Fruit fly (Drosophila melanogaster) whole organism, prepupa: ENCODE data around the gene CG18180.

Source experiments
- CG10631 ChIP-seq: fragments of 200-800 bp; sonication (Bioruptor generic); optimal IDR thresholded peaks from 2 replicates; lab custom pipeline; 2016; ENCODE audit warnings: missing biosample characterization, missing genetic modification characterization
- CG11294 ChIP-seq: fragments of 200-800 bp; sonication (Bioruptor generic); IDR thresholded peaks from 2 replicates; pipeline ENCODE4 v1.3.6; 2022; ENCODE audit warnings: missing biosample characterization, missing genetic modification characterization
- CG11902 ChIP-seq: fragments of 200-800 bp; sonication (Bioruptor generic); optimal IDR thresholded peaks from 3 replicates; lab custom pipeline; 2016; ENCODE audit warnings: missing biosample characterization, missing genetic modification characterization
- CG1621 ChIP-seq: fragments of 200-800 bp; sonication (Bioruptor generic); optimal IDR thresholded peaks from 3 replicates; lab custom pipeline; 2018; ENCODE audit warnings: missing biosample characterization, mild to moderate bottlenecking, missing genetic modification characterization
- CG34406 ChIP-seq: fragments of 200-800 bp; sonication (Bioruptor generic); optimal IDR thresholded peaks from 3 replicates; lab custom pipeline; 2016; ENCODE audit warnings: missing biosample characterization, missing genetic modification characterization
- CG3919 ChIP-seq: fragments of 200-800 bp; sonication (Bioruptor generic); optimal IDR thresholded peaks from 3 replicates; lab custom pipeline; 2016; ENCODE audit warnings: missing biosample characterization, missing genetic modification characterization
- CG4318 ChIP-seq: fragments of 200-800 bp; sonication (Bioruptor generic); optimal IDR thresholded peaks from 3 replicates; lab custom pipeline; 2017; ENCODE audit warnings: missing biosample characterization, mild to moderate bottlenecking, missing genetic modification characterization
- CG7368 ChIP-seq: fragments of 200-800 bp; sonication (Bioruptor generic); optimal IDR thresholded peaks from 3 replicates; lab custom pipeline; 2016; ENCODE audit warnings: missing biosample characterization, missing genetic modification characterization
- Eip75B ChIP-seq: fragments of 200-800 bp; sonication (Bioruptor generic); optimal IDR thresholded peaks from 3 replicates; lab custom pipeline; 2016; ENCODE audit warnings: missing biosample characterization, missing genetic modification characterization
- Eip78C ChIP-seq: fragments of 200-800 bp; sonication (Bioruptor generic); peaks from one replicate; lab custom pipeline; 2016; ENCODE audit warnings: missing biosample characterization, missing genetic modification characterization
- Eip93F ChIP-seq: fragments of 200-800 bp; sonication (Bioruptor generic); optimal IDR thresholded peaks from 2 replicates; lab custom pipeline; 2016; ENCODE audit warnings: missing biosample characterization, mild to moderate bottlenecking, missing genetic modification characterization
- Ets21C ChIP-seq: fragments of 200-800 bp; sonication (Bioruptor generic); optimal IDR thresholded peaks from 3 replicates; lab custom pipeline; 2016; ENCODE audit warnings: missing biosample characterization, missing genetic modification characterization
- Ets96B ChIP-seq: fragments of 200-800 bp; optimal IDR thresholded peaks from 2 replicates; lab custom pipeline; 2019; ENCODE audit warnings: missing biosample characterization, mild to moderate bottlenecking, missing genetic modification characterization, moderate library complexity
- Hr39 ChIP-seq: fragments of 200-800 bp; sonication (Bioruptor generic); optimal IDR thresholded peaks from 2 replicates; lab custom pipeline; 2016; ENCODE audit warnings: missing biosample characterization, missing genetic modification characterization
- Met ChIP-seq: fragments of 200-800 bp; sonication (Bioruptor generic); optimal IDR thresholded peaks from 3 replicates; lab custom pipeline; 2016; ENCODE audit warnings: missing biosample characterization, missing genetic modification characterization
- OdsH ChIP-seq: fragments of 200-800 bp; sonication (Bioruptor generic); optimal IDR thresholded peaks from 3 replicates; lab custom pipeline; 2016; ENCODE audit warnings: missing biosample characterization, missing genetic modification characterization
- Smox ChIP-seq: fragments of 200-800 bp; sonication (Bioruptor generic); optimal IDR thresholded peaks from 3 replicates; lab custom pipeline; 2016; ENCODE audit warnings: missing biosample characterization, missing genetic modification characterization
- Sox15 ChIP-seq: fragments of 200-800 bp; sonication (Bioruptor generic); optimal IDR thresholded peaks from 3 replicates; lab custom pipeline; 2016; ENCODE audit warnings: missing biosample characterization, missing genetic modification characterization
- acj6 ChIP-seq: fragments of 200-800 bp; sonication (Bioruptor generic); optimal IDR thresholded peaks from 3 replicates; lab custom pipeline; 2016; ENCODE audit warnings: missing biosample characterization, missing genetic modification characterization
- dac ChIP-seq: fragments of 200-800 bp; sonication (Bioruptor generic); optimal IDR thresholded peaks from 2 replicates; lab custom pipeline; 2017; ENCODE audit warnings: missing biosample characterization, mild to moderate bottlenecking, missing genetic modification characterization
- dsx ChIP-seq: fragments of 200-800 bp; optimal IDR thresholded peaks from 3 replicates; lab custom pipeline; 2019; ENCODE audit warnings: missing biosample characterization, mild to moderate bottlenecking, missing genetic modification characterization, moderate library complexity; ENCODE audit not compliant: poor library complexity, severe bottlenecking
- eg ChIP-seq: fragments of 200-800 bp; sonication (Bioruptor generic); IDR thresholded peaks from 3 replicates; pipeline ENCODE4 v1.3.6; 2022; ENCODE audit warnings: missing biosample characterization, missing genetic modification characterization
- fd85E ChIP-seq: fragments of 200-800 bp; sonication (Bioruptor generic); optimal IDR thresholded peaks from 3 replicates; lab custom pipeline; 2016; ENCODE audit warnings: missing biosample characterization, missing genetic modification characterization
- fkh ChIP-seq: fragments of 200-800 bp; sonication (Bioruptor generic); optimal IDR thresholded peaks from 3 replicates; lab custom pipeline; 2017; ENCODE audit warnings: missing biosample characterization, mild to moderate bottlenecking, missing genetic modification characterization, moderate library complexity
- net ChIP-seq: fragments of 200-800 bp; sonication (Bioruptor generic); optimal IDR thresholded peaks from 3 replicates; lab custom pipeline; 2016; ENCODE audit warnings: missing biosample characterization, missing genetic modification characterization
- salr ChIP-seq, 2 experiments: fragments of 200-800 bp; sonication (Bioruptor generic); optimal IDR thresholded peaks; 3 replicates each; lab custom pipeline; 2016 to 2018; ENCODE audit warnings: missing biosample characterization in 2 of 2, missing genetic modification characterization in 2 of 2, mild to moderate bottlenecking in 1 of 2
- ss ChIP-seq, 2 experiments: fragments of 200-800 bp; sonication (Bioruptor generic); optimal IDR thresholded peaks; 2 replicates in 1 of 2; 3 replicates in 1 of 2; lab custom pipeline; 2017 to 2018; ENCODE audit warnings: mild to moderate bottlenecking in 2 of 2, missing biosample characterization in 2 of 2, missing genetic modification characterization in 2 of 2, moderate library complexity in 1 of 2
- svp ChIP-seq: fragments of 200-800 bp; sonication (Bioruptor generic); peaks from one replicate; lab custom pipeline; 2016; ENCODE audit warnings: missing biosample characterization, missing genetic modification characterization
- vri ChIP-seq: fragments of 200-800 bp; sonication (Bioruptor generic); optimal IDR thresholded peaks from 3 replicates; lab custom pipeline; 2016; ENCODE audit warnings: missing biosample characterization, mild to moderate bottlenecking, missing genetic modification characterization

The CG18180 gene

DNA sequence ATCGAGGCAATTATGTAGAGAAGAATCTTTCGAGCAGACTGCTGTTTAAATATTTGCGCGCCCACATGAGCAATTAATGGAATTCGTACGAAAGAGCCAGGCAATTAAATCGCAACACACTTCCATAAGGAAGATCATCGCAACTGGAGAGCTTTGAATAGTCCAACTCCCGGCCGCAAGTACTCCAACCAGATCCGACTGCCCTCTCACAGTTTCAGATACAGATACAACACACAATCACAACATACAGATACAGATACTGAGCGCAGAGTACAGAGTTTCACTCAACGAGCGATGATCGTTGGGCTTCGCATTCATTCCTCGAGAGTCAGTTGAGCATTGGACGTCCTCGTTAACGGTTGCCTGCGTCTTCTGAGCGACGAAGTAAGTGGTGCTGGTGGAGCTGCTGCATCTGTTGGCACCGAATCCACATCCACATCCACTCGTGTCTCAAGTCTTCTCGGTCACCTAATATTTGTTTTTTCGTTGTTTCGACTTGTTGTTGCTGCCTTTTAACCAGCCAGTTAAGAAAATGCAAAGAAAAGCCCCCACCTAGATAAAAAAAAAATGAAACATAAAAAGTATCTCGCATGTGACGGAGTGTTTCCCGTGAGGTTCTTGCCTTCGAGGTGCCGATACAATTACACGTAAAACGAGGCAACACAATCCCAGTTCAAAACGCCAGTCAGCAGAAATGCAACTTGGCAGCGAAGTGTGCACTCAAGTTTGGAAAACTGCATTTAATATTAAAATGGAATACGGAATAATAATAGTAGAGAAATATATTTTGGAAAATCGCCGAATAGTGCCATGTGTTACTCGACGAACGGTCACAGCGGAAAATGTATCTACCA is 26.0 kb upstream of the CG18180 start, which contains the start of gene LanB2 (continued):
- TF ChIP-seq ss (GFP tag; optimal IDR thresholded peaks at IDR 0.05; lab: Kevin White, UChicago) (peak; percentile 12 to 53), Eip78C (peak; percentile 67), Eip93F (GFP tag; lab: Kevin White, UChicago) (no peak), Sox15 (no peak)

DNA sequence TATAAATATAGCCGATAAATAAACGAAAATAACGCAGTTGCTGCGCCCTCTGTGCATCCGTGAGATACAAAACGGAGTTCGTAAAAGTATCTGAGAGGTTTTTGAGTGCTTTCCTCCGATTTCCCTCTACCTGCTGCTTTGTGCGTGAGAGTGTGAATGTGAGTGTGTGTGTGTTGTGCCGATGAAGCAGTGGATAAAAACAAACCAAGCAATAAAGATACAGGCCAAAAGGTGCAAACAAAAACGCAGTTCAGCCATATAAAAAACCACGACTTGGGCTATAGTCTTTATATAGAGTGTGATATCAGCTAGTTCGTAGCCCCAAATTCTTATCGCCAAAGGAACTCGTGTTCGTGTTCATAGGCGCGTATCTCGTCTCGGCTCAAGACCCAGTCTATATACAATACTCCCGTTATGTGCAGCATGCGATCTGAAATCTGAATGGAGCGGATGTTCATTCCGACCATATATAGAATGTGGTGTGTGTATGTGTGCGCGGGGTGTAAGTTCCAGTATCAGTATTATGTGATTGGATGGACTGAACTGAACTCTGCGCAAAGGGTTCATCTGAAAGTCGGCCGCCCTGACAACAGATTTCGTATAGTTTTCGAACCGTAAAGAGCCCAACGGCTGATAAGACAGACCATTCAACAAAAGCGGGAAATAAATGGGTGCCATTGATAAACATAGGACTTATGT is 25.2 kb upstream of the CG18180 start:
- TF ChIP-seq CG4318 (GFP tag; lab: Kevin White, UChicago) (no peak), CG1621 (no peak), fkh (peak; percentile 22), svp (peak; percentile 64), Eip93F (GFP tag; lab: Kevin White, UChicago) (no peak), vri (GFP tag; lab: Kevin White, UChicago) (peak; percentile 73)

DNA sequence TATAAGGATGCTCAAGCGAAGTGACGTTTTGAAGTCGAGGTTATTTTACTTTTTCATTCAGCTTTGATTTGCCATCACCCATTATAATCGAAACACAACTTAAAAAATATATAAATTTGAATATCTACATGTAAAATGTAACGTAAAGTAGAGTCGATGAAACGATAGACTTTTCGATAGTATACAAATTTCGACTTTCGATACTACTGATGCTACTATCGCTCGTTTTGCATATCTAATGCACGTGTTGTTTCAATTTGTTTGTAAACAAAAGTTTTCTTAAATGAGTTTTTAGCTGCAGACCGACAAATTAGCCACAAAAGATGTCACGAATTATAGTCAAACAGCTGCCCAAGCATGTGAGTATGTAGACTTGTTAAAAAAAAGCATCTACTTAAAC is 16.8 kb upstream of the CG18180 start, which contains the start of gene CG3335:
CG3335 (plus strand) TSS at position 224 of the 400 bp plus-strand sequence.
- TF ChIP-seq eg (GFP tag; lab: Robert Waterston, UW): no peak
- TF ChIP-seq net: no peak
- no peak for TF ChIP-seq ss (GFP tag; optimal IDR thresholded peaks at IDR 0.05; lab: Kevin White, UChicago)
- TF ChIP-seq Eip75B (GFP tag; lab: Kevin White, UChicago): no peak
- TF ChIP-seq Eip78C: no peak
- TF ChIP-seq CG34406 (GFP tag; lab: Kevin White, UChicago): no peak
- TF ChIP-seq CG7368 (GFP tag; lab: Kevin White, UChicago): no peak
- no peak for TF ChIP-seq Ets96B
- TF ChIP-seq Sox15: no peak
- TF ChIP-seq CG11902 (GFP tag; lab: Kevin White, UChicago): no peak
- no peak for TF ChIP-seq Smox
- TF ChIP-seq CG11294 (GFP tag; lab: Robert Waterston, UW): no peak
- TF ChIP-seq CG3919: no peak
- TF ChIP-seq dac (GFP tag; lab: Kevin White, UChicago): no peak
- TF ChIP-seq salr (GFP tag; optimal IDR thresholded peaks at IDR 0.05; lab: Kevin White, UChicago): no peak
- TF ChIP-seq, all 60 proteins: peak for 0

DNA sequence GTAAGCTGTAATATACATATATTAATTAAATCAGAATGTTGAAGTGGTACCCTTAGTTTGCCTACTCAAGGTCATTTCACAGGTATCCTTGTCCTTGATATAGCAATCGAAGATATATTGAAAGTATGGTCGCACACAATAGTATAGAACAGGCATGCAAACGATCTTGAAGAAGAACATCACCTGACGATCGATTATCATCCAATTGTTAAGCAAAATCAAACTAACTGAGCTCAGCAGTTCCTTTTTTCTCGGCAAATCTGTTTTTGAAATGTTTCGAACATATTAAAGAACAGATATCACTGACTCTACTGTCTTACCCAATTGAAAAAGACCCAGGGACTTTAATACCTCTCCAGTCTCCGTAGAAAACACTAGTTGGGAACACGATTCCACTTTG is 12.4 kb upstream of the CG18180 start, which contains the start of gene Cyp40:
Cyp40 (plus strand) TSS at position 301 of the 400 bp plus-strand sequence.
- TF ChIP-seq dsx (GFP tag; lab: Kevin White, UChicago): no peak
- TF ChIP-seq, all 60 proteins: peak for 0

DNA sequence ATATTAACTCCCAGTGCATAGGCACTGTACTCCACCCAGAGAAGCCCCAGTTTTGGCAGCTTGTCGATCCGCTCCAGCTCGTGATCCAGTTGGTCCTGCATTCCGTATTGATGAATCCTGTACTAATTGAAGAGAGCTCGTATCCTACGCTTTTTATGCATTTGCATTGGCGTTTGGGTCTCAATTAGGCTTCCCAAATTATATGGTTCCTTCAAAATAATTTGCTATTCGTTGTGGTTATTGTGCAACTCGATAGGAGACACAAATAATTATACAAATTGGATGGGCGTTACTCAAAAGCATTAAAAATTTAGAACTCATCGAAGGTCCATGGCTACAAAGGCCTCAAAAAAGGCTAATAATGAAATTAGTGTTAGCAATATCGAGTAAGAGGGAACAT is 11.7 kb upstream of the CG18180 start, which contains the start of gene Or67b:
Or67b (minus strand) TSS at position 101 of the 400 bp plus-strand sequence.
- no peak for TF ChIP-seq acj6 (GFP tag; lab: Kevin White, UChicago)
- TF ChIP-seq eg (GFP tag; lab: Robert Waterston, UW): no peak
- no peak for TF ChIP-seq Eip93F (GFP tag; lab: Kevin White, UChicago)
- no peak for TF ChIP-seq Met
- no peak for TF ChIP-seq Ets21C (GFP tag; lab: Kevin White, UChicago)
- TF ChIP-seq Eip78C: no peak
- TF ChIP-seq dac (GFP tag; lab: Kevin White, UChicago): no peak

DNA sequence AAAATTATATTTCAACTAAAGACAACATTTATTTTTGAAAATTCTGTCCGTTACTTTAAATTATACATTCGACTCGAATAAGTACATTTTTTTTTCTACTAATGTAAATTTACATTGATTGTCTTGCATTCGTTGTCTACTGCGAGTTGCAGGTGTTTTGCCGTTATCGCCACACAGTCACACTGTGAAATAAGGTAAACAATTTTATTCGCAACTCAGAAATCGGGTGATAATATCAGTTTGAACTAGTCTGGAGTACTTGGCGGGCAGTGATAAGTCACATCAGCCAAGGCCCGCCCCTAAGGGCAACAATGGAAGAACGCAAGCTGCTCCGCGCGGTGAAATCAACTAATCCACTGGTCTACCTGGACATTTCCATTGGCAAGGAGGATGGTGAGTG is 10.9 kb upstream of the CG18180 start:
- TF ChIP-seq CG10631 (GFP tag; lab: Kevin White, UChicago): no peak
- peak; percentile 94 for TF ChIP-seq fkh
- TF ChIP-seq CG4318 (GFP tag; lab: Kevin White, UChicago): no peak
- no peak for TF ChIP-seq fd85E (GFP tag; lab: Kevin White, UChicago)
- no peak for TF ChIP-seq Eip75B (GFP tag; lab: Kevin White, UChicago)
- TF ChIP-seq ss (GFP tag; optimal IDR thresholded peaks at IDR 0.05; lab: Kevin White, UChicago): no peak
- TF ChIP-seq OdsH (GFP tag; lab: Kevin White, UChicago): no peak
- TF ChIP-seq Hr39 (GFP tag; lab: Kevin White, UChicago): no peak
